Fruit fly (Drosophila melanogaster) whole organism, embryonic: ENCODE results near the gene BBIP1.

Experiments
- Ada2b ChIP-seq: fragments of 200-800 bp; sonication (Bioruptor generic); IDR thresholded peaks from 2 replicates; pipeline ENCODE4 v1.3.6; 2022; ENCODE audit warnings: missing biosample characterization, missing genetic modification characterization
- C15 ChIP-seq: fragments of 200-800 bp; sonication (Bioruptor generic); IDR thresholded peaks from 3 replicates; pipeline ENCODE4 v1.3.6; 2022; ENCODE audit warnings: missing biosample characterization, missing genetic modification characterization
- CG10543 ChIP-seq: fragments of 200-800 bp; sonication (Bioruptor generic); optimal IDR thresholded peaks from 3 replicates; lab custom pipeline; 2017; ENCODE audit warnings: missing biosample characterization, mild to moderate bottlenecking, missing genetic modification characterization, moderate library complexity
- CG12299 ChIP-seq: fragments of 200-800 bp; sonication (Bioruptor generic); optimal IDR thresholded peaks from 2 replicates; lab custom pipeline; 2018; ENCODE audit warnings: missing biosample characterization, mild to moderate bottlenecking, missing genetic modification characterization
- CG14441 ChIP-seq: fragments of 200-800 bp; sonication (Bioruptor generic); IDR thresholded peaks from 2 replicates; pipeline ENCODE4 v1.3.6; 2022; ENCODE audit warnings: missing biosample characterization, missing genetic modification characterization
- CG16815 ChIP-seq: fragments of 200-800 bp; sonication (Bioruptor generic); optimal IDR thresholded peaks from 3 replicates; lab custom pipeline; 2017; ENCODE audit warnings: missing biosample characterization, mild to moderate bottlenecking, missing genetic modification characterization
- CG17612 ChIP-seq: fragments of 200-800 bp; sonication (Bioruptor generic); IDR thresholded peaks from 2 replicates; pipeline ENCODE4 v1.3.6; 2022; ENCODE audit warnings: missing biosample characterization, missing genetic modification characterization
- CG30403 ChIP-seq: fragments of 200-800 bp; sonication (Bioruptor generic); optimal IDR thresholded peaks from 3 replicates; lab custom pipeline; 2016; ENCODE audit warnings: missing biosample characterization, missing genetic modification characterization
- CG33213 ChIP-seq: fragments of 200-800 bp; sonication (Bioruptor generic); optimal IDR thresholded peaks from 3 replicates; lab custom pipeline; 2016; ENCODE audit warnings: missing biosample characterization, missing genetic modification characterization
- CG4424 ChIP-seq: fragments of 200-800 bp; sonication (Bioruptor generic); optimal IDR thresholded peaks from 3 replicates; lab custom pipeline; 2016; ENCODE audit warnings: missing biosample characterization, missing genetic modification characterization
- CG6175 ChIP-seq: fragments of 200-800 bp; sonication (Bioruptor generic); IDR thresholded peaks from 3 replicates; pipeline ENCODE4 v1.3.6; 2022; ENCODE audit warnings: missing biosample characterization, missing genetic modification characterization
- CG7963 ChIP-seq: fragments of 200-800 bp; sonication (Bioruptor generic); IDR thresholded peaks from 3 replicates; pipeline ENCODE4 v1.3.6; 2022; ENCODE audit warnings: missing biosample characterization, missing genetic modification characterization; ENCODE audit not compliant: partially characterized antibody
- CG8478 ChIP-seq: fragments of >200 bp; optimal IDR thresholded peaks from 2 replicates; lab custom pipeline; 2018
- CG9609 ChIP-seq: fragments of 200-800 bp; sonication (Bioruptor generic); optimal IDR thresholded peaks from 3 replicates; lab custom pipeline; 2016; ENCODE audit warnings: missing biosample characterization, missing genetic modification characterization
- CTCF ChIP-seq: fragments of 200-800 bp; sonication (Bioruptor generic); optimal IDR thresholded peaks from 2 replicates; lab custom pipeline; 2017; ENCODE audit warnings: missing biosample characterization, mild to moderate bottlenecking, missing genetic modification characterization, moderate library complexity
- Dad ChIP-seq: fragments of 200-800 bp; sonication (Bioruptor generic); optimal IDR thresholded peaks from 3 replicates; lab custom pipeline; 2016; ENCODE audit warnings: missing biosample characterization, missing genetic modification characterization
- Elba2 ChIP-seq: fragments of 200-800 bp; sonication (Bioruptor generic); optimal IDR thresholded peaks from 3 replicates; lab custom pipeline; 2016; ENCODE audit warnings: missing biosample characterization, missing genetic modification characterization
- Ets65A ChIP-seq: fragments of 200-800 bp; sonication (Bioruptor generic); peaks from one replicate; lab custom pipeline; 2016; ENCODE audit warnings: missing biosample characterization, missing genetic modification characterization
- HHEX ChIP-seq: fragments of 200-800 bp; sonication (Bioruptor generic); optimal IDR thresholded peaks from 3 replicates; lab custom pipeline; 2017; ENCODE audit warnings: missing biosample characterization, mild to moderate bottlenecking, missing genetic modification characterization, missing genetic modification reagents
- HLH54F ChIP-seq: fragments of 200-800 bp; sonication (Bioruptor generic); optimal IDR thresholded peaks from 3 replicates; lab custom pipeline; 2016; ENCODE audit warnings: missing biosample characterization, missing genetic modification characterization
- HmgZ ChIP-seq: fragments of 200-800 bp; sonication (Bioruptor generic); optimal IDR thresholded peaks from 2 replicates; lab custom pipeline; 2018; ENCODE audit warnings: missing biosample characterization, mild to moderate bottlenecking, missing genetic modification characterization
- Jarid2 ChIP-seq: fragments of 200-800 bp; sonication (Bioruptor generic); optimal IDR thresholded peaks from 3 replicates; lab custom pipeline; 2017; ENCODE audit warnings: mild to moderate bottlenecking, missing biosample characterization, missing genetic modification reagents, missing genetic modification characterization
- Mes4 ChIP-seq: fragments of 200-800 bp; sonication (Bioruptor generic); optimal IDR thresholded peaks from 2 replicates; lab custom pipeline; 2016; ENCODE audit warnings: missing biosample characterization, missing genetic modification characterization
- Mrtf ChIP-seq: fragments of 200-800 bp; sonication (Bioruptor generic); IDR thresholded peaks from 3 replicates; pipeline ENCODE4 v1.3.6; 2022; ENCODE audit warnings: missing biosample characterization, missing genetic modification characterization
- Stat92E ChIP-seq, 3 experiments: fragments of >200 bp in 2 of 3; fragments of 200-800 bp in 1 of 3; sonication (Bioruptor generic) in 1 of 3; optimal IDR thresholded peaks; 2 replicates each; lab custom pipeline; 2017 to 2019; ENCODE audit warnings: missing biosample characterization in 3 of 3, missing genetic modification characterization in 3 of 3, mild to moderate bottlenecking in 1 of 3, moderate library complexity in 1 of 3
- TFAM ChIP-seq: fragments of 200-800 bp; sonication (Bioruptor generic); optimal IDR thresholded peaks from 2 replicates; lab custom pipeline; 2017; ENCODE audit warnings: missing biosample characterization, missing genetic modification characterization, inconsistent platforms
- Vsx1 ChIP-seq: fragments of 200-800 bp; sonication (Bioruptor generic); optimal IDR thresholded peaks from 2 replicates; lab custom pipeline; 2017; ENCODE audit warnings: missing biosample characterization, mild to moderate bottlenecking, missing genetic modification characterization, missing genetic modification reagents
- btn ChIP-seq: fragments of 200-800 bp; sonication (Bioruptor generic); optimal IDR thresholded peaks from 2 replicates; lab custom pipeline; 2016; ENCODE audit warnings: missing biosample characterization, missing genetic modification characterization
- cg ChIP-seq: fragments of 200-800 bp; sonication (Bioruptor generic); optimal IDR thresholded peaks from 3 replicates; lab custom pipeline; 2019; ENCODE audit warnings: missing biosample characterization, mild to moderate bottlenecking, missing genetic modification characterization, moderate library complexity
- dm ChIP-seq: fragments of 200-800 bp; sonication (Bioruptor generic); optimal IDR thresholded peaks from 3 replicates; lab custom pipeline; 2016; ENCODE audit warnings: missing biosample characterization, missing genetic modification characterization
- en ChIP-seq: fragments of 200-800 bp; sonication (Bioruptor generic); optimal IDR thresholded peaks from 2 replicates; lab custom pipeline; 2016; ENCODE audit warnings: missing biosample characterization, missing genetic modification characterization
- eve ChIP-seq, 2 experiments: fragments of >200 bp; optimal IDR thresholded peaks; 2 replicates each; lab custom pipeline; 2017; ENCODE audit warnings: missing biosample characterization in 2 of 2, missing genetic modification characterization in 2 of 2
- ftz-f1 ChIP-seq: fragments of 200-800 bp; sonication (Bioruptor generic); optimal IDR thresholded peaks from 2 replicates; lab custom pipeline; 2016; ENCODE audit warnings: missing biosample characterization, missing genetic modification characterization
- fu2 ChIP-seq: fragments of 200-800 bp; sonication (Bioruptor generic); optimal IDR thresholded peaks from 2 replicates; lab custom pipeline; 2016; ENCODE audit warnings: missing biosample characterization, missing genetic modification characterization
- gsb-n ChIP-seq: fragments of 200-800 bp; sonication (Bioruptor generic); optimal IDR thresholded peaks from 3 replicates; lab custom pipeline; 2018; ENCODE audit warnings: missing biosample characterization, mild to moderate bottlenecking, missing genetic modification characterization
- jigr1 ChIP-seq: fragments of 200-800 bp; sonication (Bioruptor generic); IDR thresholded peaks from 3 replicates; pipeline ENCODE4 v1.3.6; 2022; ENCODE audit warnings: missing biosample characterization, missing genetic modification characterization
- mld ChIP-seq: fragments of 200-800 bp; sonication (Bioruptor generic); IDR thresholded peaks from 3 replicates; pipeline ENCODE4 v1.3.6; 2022; ENCODE audit warnings: missing biosample characterization, missing genetic modification characterization; ENCODE audit not compliant: partially characterized antibody
- nerfin-1 ChIP-seq: fragments of 200-800 bp; sonication (Bioruptor generic); optimal IDR thresholded peaks from 3 replicates; lab custom pipeline; 2019; ENCODE audit warnings: missing biosample characterization, mild to moderate bottlenecking, missing genetic modification characterization, moderate library complexity
- pnt ChIP-seq: fragments of 200-800 bp; sonication (Bioruptor generic); optimal IDR thresholded peaks from 3 replicates; lab custom pipeline; 2016; ENCODE audit warnings: missing biosample characterization, missing genetic modification characterization
- pros ChIP-seq: fragments of 200-800 bp; sonication (Bioruptor generic); optimal IDR thresholded peaks from 3 replicates; lab custom pipeline; 2019; ENCODE audit warnings: missing biosample characterization, mild to moderate bottlenecking, missing genetic modification characterization, moderate library complexity
- sens ChIP-seq: fragments of 200-800 bp; sonication (Bioruptor generic); peaks from one replicate; lab custom pipeline; 2016; ENCODE audit warnings: missing biosample characterization, missing genetic modification characterization
- slp2 ChIP-seq: fragments of 200-800 bp; sonication (Bioruptor generic); optimal IDR thresholded peaks from 2 replicates; lab custom pipeline; 2016; ENCODE audit warnings: missing biosample characterization, missing genetic modification characterization
- sr ChIP-seq: fragments of 200-800 bp; sonication (Bioruptor generic); IDR thresholded peaks from 3 replicates; pipeline ENCODE4 v1.3.6; 2022; ENCODE audit warnings: missing biosample characterization, missing genetic modification characterization
- stwl ChIP-seq: fragments of 200-800 bp; sonication (Bioruptor generic); optimal IDR thresholded peaks from 3 replicates; lab custom pipeline; 2018; ENCODE audit warnings: missing biosample characterization, mild to moderate bottlenecking, missing genetic modification characterization, moderate library complexity
- tll ChIP-seq, 2 experiments: fragments of 200-800 bp in 1 of 2; fragments of >200 bp in 1 of 2; sonication (Bioruptor generic) in 1 of 2; optimal IDR thresholded peaks; 2 replicates each; lab custom pipeline; 2017 to 2019; ENCODE audit warnings: missing biosample characterization in 2 of 2, missing genetic modification characterization in 2 of 2, mild to moderate bottlenecking in 1 of 2, moderate library complexity in 1 of 2
- trem ChIP-seq: fragments of 200-800 bp; optimal IDR thresholded peaks from 3 replicates; lab custom pipeline; 2019; ENCODE audit warnings: missing biosample characterization, mild to moderate bottlenecking, missing genetic modification characterization, moderate library complexity
- zfh1 ChIP-seq: fragments of 200-800 bp; sonication (Bioruptor generic); IDR thresholded peaks from 3 replicates; pipeline ENCODE4 v1.3.6; 2022; ENCODE audit warnings: missing biosample characterization, missing genetic modification characterization

BBIP1 gene

DNA sequence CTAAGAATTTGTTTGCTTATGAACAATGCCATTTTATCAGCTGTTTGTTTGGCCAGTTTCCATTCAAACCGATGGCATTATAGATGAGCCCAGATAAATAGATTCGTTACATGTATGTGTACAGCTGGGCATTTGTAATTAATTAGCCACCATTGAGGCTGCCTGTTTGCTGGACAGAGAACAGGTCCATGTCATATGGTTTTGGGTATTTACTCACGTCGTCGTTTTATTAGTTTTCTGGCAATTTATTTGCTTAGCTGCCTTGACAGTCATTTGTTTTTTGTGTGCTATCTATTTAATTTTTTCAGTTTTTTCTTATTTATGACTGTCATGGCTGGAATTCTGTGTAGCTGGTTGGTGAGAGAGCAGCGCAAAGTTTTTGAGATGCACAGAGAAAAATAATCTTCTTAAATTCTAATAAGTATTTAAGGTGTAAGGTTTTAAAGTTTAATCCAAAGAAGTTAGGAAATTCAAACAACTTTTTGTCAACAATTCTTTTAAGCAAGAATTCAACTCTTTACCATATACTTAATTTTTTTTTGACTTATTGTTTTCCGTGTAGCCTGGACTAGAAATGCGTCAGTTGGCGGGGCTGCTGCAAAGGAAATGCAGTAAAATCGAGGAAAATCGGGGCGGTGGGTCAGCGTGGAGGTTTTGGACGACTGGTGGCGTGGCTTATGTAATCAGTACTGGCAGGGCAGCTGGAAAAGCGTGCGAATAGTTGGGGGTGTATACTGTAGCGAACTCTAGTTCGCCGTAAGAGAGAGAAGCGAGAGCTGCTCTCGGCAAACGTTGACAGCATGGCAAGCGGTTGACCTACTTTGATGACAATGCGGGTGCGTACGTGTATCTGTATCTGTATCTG lies 30.6 kb downstream of the BBIP1 start (continued):
- TF ChIP-seq stwl (tag; lab: Kevin White, UChicago), result no peak
- TF ChIP-seq HHEX (GFP tag; lab: Kevin White, UChicago), result peak; percentile 87
- peak; percentile 25 for TF ChIP-seq cg (GFP tag; lab: Kevin White, UChicago)
- no peak for TF ChIP-seq ftz-f1 (GFP tag; lab: Kevin White, UChicago)
- TF ChIP-seq Dad (GFP tag; lab: Kevin White, UChicago), result peak; percentile 75
- TF ChIP-seq Vsx1, result peak; percentile 88
- peak; percentile 70 for TF ChIP-seq CG6175 (GFP tag; lab: Robert Waterston, UW)
- peak; percentile 72 for TF ChIP-seq slp2 (GFP tag; lab: Kevin White, UChicago)
- peak; percentile 84 for TF ChIP-seq zfh1 (GFP tag; lab: Robert Waterston, UW)
- TF ChIP-seq jigr1 (GFP tag; lab: Robert Waterston, UW), result peak; percentile 53; the same call in 1 of the 3 replicates
- TF ChIP-seq CTCF, result peak; percentile 40
- peak; percentile 64 for TF ChIP-seq CG9609 (GFP tag; lab: Kevin White, UChicago)

DNA sequence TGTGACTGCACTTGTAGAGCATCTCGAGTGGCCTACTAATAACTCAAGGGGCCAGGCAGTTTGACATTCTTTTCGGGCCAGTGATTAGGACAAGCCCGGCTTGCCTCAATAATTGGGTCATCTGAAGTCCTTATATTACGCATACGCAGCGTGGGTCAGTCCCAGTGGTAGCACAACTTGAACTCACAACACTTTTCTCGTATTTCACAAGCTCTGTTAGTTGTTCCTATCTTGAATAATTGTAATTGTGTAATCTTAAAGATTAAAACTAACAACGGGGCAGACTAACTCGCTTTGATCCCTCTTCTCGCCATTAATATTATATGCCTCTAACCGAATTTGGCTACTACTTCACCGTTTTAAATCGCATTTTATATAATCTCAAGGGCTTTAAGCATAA lies 31.7 kb downstream of the BBIP1 start:
- TF ChIP-seq Mes4 (GFP tag; lab: Kevin White, UChicago) (no peak), Ets65A (peak; percentile 78), trem (tag; lab: Kevin White, UChicago) (no peak), CG12299 (no peak), CG14441 (GFP tag; lab: Robert Waterston, UW) (no peak), HmgZ (tag; lab: Kevin White, UChicago) (no peak), CG16815 (GFP tag; lab: Kevin White, UChicago) (no peak), sens (GFP tag; lab: Kevin White, UChicago) (peak; percentile 53)

DNA sequence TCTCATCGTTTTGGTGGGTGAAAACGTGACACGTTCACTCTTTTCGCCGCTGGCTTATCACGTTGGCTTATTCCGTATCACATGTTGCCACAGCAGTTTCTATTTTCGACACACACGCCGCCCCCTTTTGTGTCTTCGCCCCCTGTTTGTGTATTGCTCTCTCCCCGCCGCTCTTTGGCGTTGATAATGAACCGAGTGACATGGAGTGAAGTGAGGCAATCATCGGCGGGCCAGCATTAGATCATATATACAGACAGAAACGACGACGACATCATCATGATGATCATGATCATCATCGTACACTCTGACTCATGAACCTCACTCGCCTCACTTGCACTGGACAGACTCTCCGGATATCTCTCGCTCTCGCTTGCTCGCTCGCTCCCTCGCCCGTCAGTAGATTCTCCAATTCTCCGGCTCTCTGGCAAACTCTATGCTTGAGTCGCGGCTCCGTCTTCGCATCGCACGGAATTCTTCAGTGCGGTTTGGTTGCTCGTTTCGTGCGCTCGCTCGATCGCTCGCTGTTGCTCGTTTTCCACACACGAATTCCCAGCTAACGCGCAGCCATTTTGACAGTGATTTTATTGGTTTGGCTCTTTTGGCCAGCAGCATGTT lies 32.3 kb downstream of the BBIP1 start:
- TF ChIP-seq CG4424 (no peak), CG30403 (GFP tag; lab: Kevin White, UChicago) (no peak), btn (no peak), CG7963 (GFP tag; lab: Robert Waterston, UW) (no peak), tll (GFP tag; optimal IDR thresholded peaks at IDR 0.05; lab: Kevin White, UChicago) (no peak), C15 (GFP tag; lab: Robert Waterston, UW) (no peak), fu2 (GFP tag; lab: Kevin White, UChicago) (no peak), CG33213 (no peak), Stat92E (GFP tag; optimal IDR thresholded peaks at IDR 0.05; lab: Kevin White, UChicago) (no peak), Ada2b (GFP tag; lab: Robert Waterston, UW) (no peak), Elba2 (GFP tag; lab: Kevin White, UChicago) (no peak), eve (GFP tag; optimal IDR thresholded peaks at IDR 0.05; lab: Kevin White, UChicago) (no peak), TFAM (GFP tag; lab: Kevin White, UChicago) (no peak), CG8478 (lab: Kevin White, UChicago) (no peak), dm (GFP tag; lab: Kevin White, UChicago) (no peak), Jarid2 (GFP tag; lab: Kevin White, UChicago) (peak; percentile 86), HLH54F (GFP tag; lab: Kevin White, UChicago) (no peak), sr (peak; percentile 45; the same call in 1 of the 3 replicates), mld (GFP tag; lab: Robert Waterston, UW) (no peak), pros (GFP tag; lab: Kevin White, UChicago) (peak; percentile 66), nerfin-1 (tag; lab: Kevin White, UChicago) (no peak), Mrtf (no peak), CG10543 (GFP tag; lab: Kevin White, UChicago) (peak; percentile 66), pnt (GFP tag; lab: Kevin White, UChicago) (no peak), CG17612 (no peak), en (GFP tag; lab: Kevin White, UChicago) (no peak), CG14441 (GFP tag; lab: Robert Waterston, UW) (no peak), gsb-n (tag; lab: Kevin White, UChicago) (no peak)
